Fruit fly (Drosophila melanogaster) whole organism, embryonic: ENCODE results near the gene CG9166.

Experiments used
- Atf3 ChIP-seq: fragments of 200-800 bp; sonication (Bioruptor generic); optimal IDR thresholded peaks from 3 replicates; lab custom pipeline; 2016; ENCODE audit warnings: missing biosample characterization, missing genetic modification characterization
- CG11723 ChIP-seq: fragments of 200-800 bp; sonication (Bioruptor generic); optimal IDR thresholded peaks from 2 replicates; lab custom pipeline; 2017; ENCODE audit warnings: missing biosample characterization, mild to moderate bottlenecking, missing genetic modification characterization
- CG12299 ChIP-seq: fragments of 200-800 bp; sonication (Bioruptor generic); optimal IDR thresholded peaks from 2 replicates; lab custom pipeline; 2018; ENCODE audit warnings: missing biosample characterization, mild to moderate bottlenecking, missing genetic modification characterization
- CG1233 ChIP-seq: fragments of 200-800 bp; sonication (Bioruptor generic); optimal IDR thresholded peaks from 4 replicates; lab custom pipeline; 2018; ENCODE audit warnings: missing biosample characterization, mild to moderate bottlenecking, missing genetic modification characterization
- CG12744 ChIP-seq: fragments of 200-800 bp; sonication (Bioruptor generic); optimal IDR thresholded peaks from 2 replicates; lab custom pipeline; 2016; ENCODE audit warnings: missing biosample characterization, missing genetic modification characterization
- CG13894 ChIP-seq: fragments of 200-800 bp; sonication (Bioruptor generic); optimal IDR thresholded peaks from 3 replicates; lab custom pipeline; 2018; ENCODE audit warnings: missing biosample characterization, mild to moderate bottlenecking, missing genetic modification characterization, moderate library complexity
- CG16779 ChIP-seq: fragments of 200-800 bp; sonication (Bioruptor generic); IDR thresholded peaks from 2 replicates; pipeline ENCODE4 v1.3.6; 2022; ENCODE audit warnings: missing biosample characterization, missing genetic modification characterization
- CG17612 ChIP-seq: fragments of 200-800 bp; sonication (Bioruptor generic); IDR thresholded peaks from 2 replicates; pipeline ENCODE4 v1.3.6; 2022; ENCODE audit warnings: missing biosample characterization, missing genetic modification characterization
- CG4360 ChIP-seq: fragments of 200-800 bp; sonication (Bioruptor generic); IDR thresholded peaks from 2 replicates; pipeline ENCODE4 v1.3.6; 2022; ENCODE audit warnings: missing biosample characterization, missing genetic modification characterization
- CG4854 ChIP-seq: fragments of 200-800 bp; sonication (Bioruptor generic); optimal IDR thresholded peaks from 2 replicates; lab custom pipeline; 2016; ENCODE audit warnings: missing biosample characterization, missing genetic modification characterization, inconsistent platforms
- CG5953 ChIP-seq: fragments of 200-800 bp; sonication (Bioruptor generic); IDR thresholded peaks from 2 replicates; pipeline ENCODE4 v1.3.6; 2022; ENCODE audit warnings: missing biosample characterization, missing genetic modification characterization
- CG6654 ChIP-seq: fragments of 200-800 bp; sonication (Bioruptor generic); optimal IDR thresholded peaks from 2 replicates; lab custom pipeline; 2017; ENCODE audit warnings: missing biosample characterization, mild to moderate bottlenecking, missing genetic modification characterization
- CG6854 ChIP-seq: fragments of 200-800 bp; sonication (Bioruptor generic); optimal IDR thresholded peaks from 3 replicates; lab custom pipeline; 2017; ENCODE audit warnings: missing biosample characterization, mild to moderate bottlenecking, missing genetic modification characterization
- CG7928 ChIP-seq: fragments of 200-800 bp; sonication (Bioruptor generic); optimal IDR thresholded peaks from 2 replicates; lab custom pipeline; 2017; ENCODE audit warnings: missing biosample characterization, mild to moderate bottlenecking, missing genetic modification characterization
- CG8089 ChIP-seq: fragments of 200-800 bp; sonication (Bioruptor generic); optimal IDR thresholded peaks from 3 replicates; lab custom pipeline; 2016; ENCODE audit warnings: missing biosample characterization, missing genetic modification characterization
- CG8765 ChIP-seq: fragments of 200-800 bp; sonication (Bioruptor generic); IDR thresholded peaks from 2 replicates; pipeline ENCODE4 v1.3.6; 2022; ENCODE audit warnings: missing biosample characterization, missing genetic modification characterization
- CG9609 ChIP-seq: fragments of 200-800 bp; sonication (Bioruptor generic); optimal IDR thresholded peaks from 3 replicates; lab custom pipeline; 2016; ENCODE audit warnings: missing biosample characterization, missing genetic modification characterization
- Dek ChIP-seq: fragments of 200-800 bp; sonication (Bioruptor generic); optimal IDR thresholded peaks from 3 replicates; lab custom pipeline; 2019; ENCODE audit warnings: missing biosample characterization, mild to moderate bottlenecking, missing genetic modification characterization, moderate library complexity
- Dip2 ChIP-seq: fragments of 200-800 bp; sonication (Bioruptor generic); IDR thresholded peaks from 2 replicates; pipeline ENCODE4 v1.3.6; 2022; ENCODE audit warnings: missing biosample characterization, missing genetic modification characterization
- Elba2 ChIP-seq: fragments of 200-800 bp; sonication (Bioruptor generic); optimal IDR thresholded peaks from 3 replicates; lab custom pipeline; 2016; ENCODE audit warnings: missing biosample characterization, missing genetic modification characterization
- Ets97D ChIP-seq: fragments of 200-800 bp; sonication (Bioruptor generic); optimal IDR thresholded peaks from 3 replicates; lab custom pipeline; 2016; ENCODE audit warnings: missing biosample characterization, missing genetic modification characterization
- Fer1 ChIP-seq: fragments of 200-800 bp; sonication (Bioruptor generic); optimal IDR thresholded peaks from 2 replicates; lab custom pipeline; 2017; ENCODE audit warnings: missing biosample characterization, mild to moderate bottlenecking, missing genetic modification characterization
- HHEX ChIP-seq: fragments of 200-800 bp; sonication (Bioruptor generic); optimal IDR thresholded peaks from 3 replicates; lab custom pipeline; 2017; ENCODE audit warnings: missing biosample characterization, mild to moderate bottlenecking, missing genetic modification characterization, missing genetic modification reagents
- Lpt ChIP-seq: fragments of >200 bp; optimal IDR thresholded peaks from 2 replicates; lab custom pipeline; 2018; ENCODE audit warnings: missing biosample characterization, missing genetic modification characterization
- Meics ChIP-seq: fragments of 200-800 bp; sonication (Bioruptor generic); optimal IDR thresholded peaks from 2 replicates; lab custom pipeline; 2017; ENCODE audit warnings: missing biosample characterization, mild to moderate bottlenecking, missing genetic modification characterization
- Nf-YB ChIP-seq: fragments of 200-800 bp; sonication (Bioruptor generic); optimal IDR thresholded peaks from 3 replicates; lab custom pipeline; 2019; ENCODE audit warnings: missing biosample characterization, mild to moderate bottlenecking, missing genetic modification characterization, moderate library complexity
- Tbp ChIP-seq: fragments of >200 bp; optimal IDR thresholded peaks from 2 replicates; lab custom pipeline; 2018; ENCODE audit warnings: missing biosample characterization, missing genetic modification characterization
- ap ChIP-seq: fragments of 200-800 bp; sonication (Bioruptor generic); IDR thresholded peaks from 2 replicates; pipeline ENCODE4 v1.3.6; 2022; ENCODE audit warnings: missing biosample characterization, missing genetic modification characterization
- ato ChIP-seq: fragments of 200-800 bp; sonication (Bioruptor generic); IDR thresholded peaks from 2 replicates; pipeline ENCODE4 v1.3.6; 2022; ENCODE audit warnings: missing biosample characterization, missing genetic modification characterization; ENCODE audit not compliant: partially characterized antibody
- bowl ChIP-seq: fragments of 200-800 bp; sonication (Bioruptor generic); IDR thresholded peaks from 2 replicates; pipeline ENCODE4 v1.3.6; 2022; ENCODE audit warnings: missing biosample characterization, missing genetic modification characterization
- br ChIP-seq: fragments of >200 bp; optimal IDR thresholded peaks from 2 replicates; lab custom pipeline; 2017
- dmrt99B ChIP-seq: fragments of 200-800 bp; sonication (Bioruptor generic); optimal IDR thresholded peaks from 2 replicates; lab custom pipeline; 2018; ENCODE audit warnings: missing biosample characterization, mild to moderate bottlenecking, missing genetic modification characterization, moderate library complexity
- dysf ChIP-seq: fragments of 200-800 bp; sonication (Bioruptor generic); IDR thresholded peaks from 3 replicates; pipeline ENCODE4 v1.3.6; 2022; ENCODE audit warnings: missing biosample characterization, missing genetic modification characterization
- ems ChIP-seq: fragments of 200-800 bp; sonication (Bioruptor generic); optimal IDR thresholded peaks from 3 replicates; lab custom pipeline; 2016; ENCODE audit warnings: missing biosample characterization, missing genetic modification characterization
- fd102C ChIP-seq: fragments of 200-800 bp; sonication (Bioruptor generic); optimal IDR thresholded peaks from 2 replicates; lab custom pipeline; 2018; ENCODE audit warnings: missing biosample characterization, mild to moderate bottlenecking, missing genetic modification characterization, moderate library complexity
- gsb ChIP-seq: fragments of 200-800 bp; sonication (Bioruptor generic); IDR thresholded peaks from 2 replicates; pipeline ENCODE4 v1.3.6; 2022; ENCODE audit warnings: missing biosample characterization, missing genetic modification characterization
- jing ChIP-seq: fragments of 200-800 bp; sonication (Bioruptor generic); optimal IDR thresholded peaks from 2 replicates; lab custom pipeline; 2018; ENCODE audit warnings: missing biosample characterization, mild to moderate bottlenecking, missing genetic modification characterization
- lbe ChIP-seq: fragments of 200-800 bp; sonication (Bioruptor generic); optimal IDR thresholded peaks from 2 replicates; lab custom pipeline; 2016; ENCODE audit warnings: missing biosample characterization, mild to moderate bottlenecking, missing genetic modification characterization
- lov ChIP-seq, 2 experiments: fragments of 200-800 bp in 1 of 2; fragments of >200 bp in 1 of 2; sonication (Bioruptor generic) in 1 of 2; IDR thresholded peaks in 1 of 2; optimal IDR thresholded peaks in 1 of 2; 2 replicates in 1 of 2; 3 replicates in 1 of 2; pipeline versions ENCODE4 v1.3.6 to Lab custom; 2017 to 2022; ENCODE audit warnings: missing biosample characterization in 1 of 2, missing genetic modification characterization in 1 of 2
- peb ChIP-seq: fragments of 200-800 bp; sonication (Bioruptor generic); IDR thresholded peaks from 2 replicates; pipeline ENCODE4 v1.3.6; 2022; ENCODE audit warnings: missing biosample characterization, missing genetic modification characterization
- pho ChIP-seq: fragments of 200-800 bp; sonication (Bioruptor generic); optimal IDR thresholded peaks from 2 replicates; lab custom pipeline; 2016; ENCODE audit warnings: missing biosample characterization, missing genetic modification characterization
- sens ChIP-seq: fragments of 200-800 bp; sonication (Bioruptor generic); peaks from one replicate; lab custom pipeline; 2016; ENCODE audit warnings: missing biosample characterization, missing genetic modification characterization
- slou ChIP-seq: fragments of 200-800 bp; sonication (Bioruptor generic); optimal IDR thresholded peaks from 3 replicates; lab custom pipeline; 2016; ENCODE audit warnings: missing biosample characterization, missing genetic modification characterization
- sr ChIP-seq: fragments of 200-800 bp; sonication (Bioruptor generic); IDR thresholded peaks from 3 replicates; pipeline ENCODE4 v1.3.6; 2022; ENCODE audit warnings: missing biosample characterization, missing genetic modification characterization
- sug ChIP-seq: fragments of 200-800 bp; optimal IDR thresholded peaks from 2 replicates; lab custom pipeline; 2019; ENCODE audit warnings: missing biosample characterization, mild to moderate bottlenecking, missing genetic modification characterization, moderate library complexity
- tap ChIP-seq: fragments of 200-800 bp; optimal IDR thresholded peaks from 3 replicates; lab custom pipeline; 2019; ENCODE audit warnings: missing biosample characterization, mild to moderate bottlenecking, missing genetic modification characterization, moderate library complexity
- ttk ChIP-seq: fragments of 200-800 bp; sonication (Bioruptor generic); IDR thresholded peaks from 2 replicates; pipeline ENCODE4 v2.1.2; 2022; ENCODE audit warnings: missing biosample characterization, missing genetic modification characterization
- usp ChIP-seq: fragments of >200 bp; optimal IDR thresholded peaks from 2 replicates; lab custom pipeline; 2017; ENCODE audit warnings: missing biosample characterization, missing genetic modification characterization
- vfl ChIP-seq: fragments of 200-800 bp; sonication (Bioruptor generic); optimal IDR thresholded peaks from 2 replicates; lab custom pipeline; 2016; ENCODE audit warnings: missing biosample characterization, missing genetic modification characterization
- yki ChIP-seq: fragments of >200 bp; optimal IDR thresholded peaks from 3 replicates; lab custom pipeline; 2018
- zen ChIP-seq: fragments of 200-800 bp; sonication (Bioruptor generic); optimal IDR thresholded peaks from 3 replicates; lab custom pipeline; 2018; ENCODE audit warnings: missing biosample characterization, mild to moderate bottlenecking, missing genetic modification characterization, moderate library complexity

The CG9166 gene

dm6 chr3L:1378862-1379543 is 28.1 kb downstream of the CG9166 start (continued):
- TF ChIP-seq sug (tag; lab: Kevin White, UChicago) (no peak), CG7928 (no peak), Meics (GFP tag; lab: Kevin White, UChicago) (peak; percentile 11), CG4854 (GFP tag; lab: Kevin White, UChicago) (peak; percentile 5), Nf-YB (peak; percentile 41), ap (GFP tag; lab: Robert Waterston, UW) (peak; percentile 31; the same call in 1 of the 2 replicates), peb (GFP tag; lab: Robert Waterston, UW) (peak; percentile 57; the same call in 1 of the 2 replicates), vfl (GFP tag; lab: Kevin White, UChicago) (no peak), Atf3 (GFP tag; lab: Kevin White, UChicago) (peak; percentile 18), yki (lab: Kevin White, UChicago) (no peak), CG12744 (GFP tag; lab: Kevin White, UChicago) (no peak), CG5953 (GFP tag; lab: Robert Waterston, UW) (0 out of 2 replicates have a peak, but pooled peaks have one; percentile 32), dmrt99B (peak; percentile 60), Lpt (GFP tag; lab: Kevin White, UChicago) (no peak), tap (tag; lab: Kevin White, UChicago) (peak; percentile 69), bowl (0 out of 2 replicates have a peak, but pooled peaks have one; percentile 9), slou (no peak), CG9609 (peak; percentile 44), Fer1 (GFP tag; lab: Kevin White, UChicago) (no peak), gsb (GFP tag; lab: Robert Waterston, UW) (no peak), Dip2 (no peak), CG17612 (GFP tag; lab: Robert Waterston, UW) (no peak), Dek (peak; percentile 16), ttk (GFP tag; lab: Robert Waterston, UW) (no peak), HHEX (GFP tag; lab: Kevin White, UChicago) (peak; percentile 7), Ets97D (GFP tag; lab: Kevin White, UChicago) (peak; percentile 3), fd102C (GFP tag; lab: Kevin White, UChicago) (no peak), br (lab: Kevin White, UChicago) (no peak), pho (GFP tag; lab: Kevin White, UChicago) (peak; percentile 5), lbe (no peak), CG12299 (tag; lab: Kevin White, UChicago) (no peak), CG6654 (GFP tag; lab: Kevin White, UChicago) (no peak), ato (no peak), CG16779 (GFP tag; lab: Robert Waterston, UW) (no peak), CG4360 (peak; percentile 92), Tbp (GFP tag; lab: Kevin White, UChicago) (no peak), lov (optimal IDR thresholded peaks at IDR 0.05; lab: Kevin White, UChicago) (no peak), lov (GFP tag; IDR thresholded peaks at IDR 0.05; lab: Robert Waterston, UW) (peak; percentile 58; the same call in 2 of the 3 replicates), jing (peak; percentile 54), CG8089 (peak; percentile 11), Elba2 (GFP tag; lab: Kevin White, UChicago) (no peak), CG13894 (tag; lab: Kevin White, UChicago) (no peak), zen (tag; lab: Kevin White, UChicago) (peak; percentile 22), CG8765 (GFP tag; lab: Robert Waterston, UW) (peak; percentile 39; the same call in 1 of the 2 replicates), CG6854 (GFP tag; lab: Kevin White, UChicago) (no peak), sens (GFP tag; lab: Kevin White, UChicago) (peak; percentile 94), CG11723 (GFP tag; lab: Kevin White, UChicago) (peak; percentile 41), sr (GFP tag; lab: Robert Waterston, UW) (no peak), ems (no peak), dysf (GFP tag; lab: Robert Waterston, UW) (peak; percentile 67), CG1233 (peak; percentile 55), usp (GFP tag; lab: Kevin White, UChicago) (no peak)
